Worm (Caenorhabditis elegans): ENCODE data around the gene fbxa-155.

DNA sequence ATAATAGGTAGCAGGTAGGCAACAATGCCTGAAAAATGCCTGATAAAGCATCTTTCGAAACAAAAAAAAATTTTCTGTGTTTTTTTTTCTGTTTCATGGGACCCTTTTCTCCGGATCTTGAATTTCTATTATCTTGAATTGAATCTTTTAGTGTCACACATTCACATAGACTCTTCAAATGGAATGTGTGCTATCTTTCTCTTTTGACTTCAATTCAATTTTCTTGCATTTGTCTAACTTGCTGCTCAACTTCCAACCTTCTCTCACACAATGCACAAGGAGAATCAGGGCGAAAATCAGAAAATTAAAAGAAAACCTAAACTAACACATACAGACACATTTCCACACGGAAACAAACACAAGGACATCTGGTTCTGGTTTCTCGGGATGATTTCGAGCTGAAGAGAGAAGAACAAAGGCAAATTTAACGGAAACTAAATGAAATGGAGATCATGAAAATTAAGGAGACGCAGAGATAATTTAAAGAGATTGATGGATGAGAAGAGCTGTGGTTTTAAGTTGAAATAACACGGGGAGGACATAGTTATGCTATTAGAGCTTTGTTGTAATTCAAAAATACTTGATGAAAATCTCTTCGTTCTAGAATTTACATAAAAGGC lies 37.7 kb downstream of the fbxa-155 start:
- no peak for TF ChIP-seq nhr-27 (tag; optimal IDR thresholded peaks at IDR 0.05)
- TF ChIP-seq ceh-27 (GFP tag; optimal IDR thresholded peaks at IDR 0.05): no peak
- TF ChIP-seq C17E4.6 (GFP tag; IDR thresholded peaks at IDR 0.05): no peak
- TF ChIP-seq snpc-3.4 (tag; optimal IDR thresholded peaks at IDR 0.05): no peak
- TF ChIP-seq hlh-12 (tag; optimal IDR thresholded peaks at IDR 0.05): no peak
- TF ChIP-seq tbx-9 (tag; optimal IDR thresholded peaks at IDR 0.05; ENCODE audit: borderline replicate concordance): no peak
- no peak for TF ChIP-seq rec-8 (tag; optimal IDR thresholded peaks at IDR 0.05)
- TF ChIP-seq C06A6.2 (GFP tag; conservative IDR thresholded peaks at IDR 0.05): no peak
- TF ChIP-seq somi-1 (GFP tag; optimal IDR thresholded peaks at IDR 0.05): no peak
- no peak for TF ChIP-seq attf-3 (GFP tag; conservative IDR thresholded peaks at IDR 0.05)
- no peak for TF ChIP-seq dpff-1 (tag; optimal IDR thresholded peaks at IDR 0.05)
- TF ChIP-seq unc-62 (GFP tag; optimal IDR thresholded peaks at IDR 0.05): no peak
- no peak for TF ChIP-seq hmg-1.2 (GFP tag; IDR thresholded peaks at IDR 0.05)

Data from whole organism, young adult.